Fruit fly (Drosophila melanogaster) whole organism, embryonic: ENCODE measurements around the gene MtnE.

Experiments used
- Awh ChIP-seq: fragments of 200-800 bp; sonication (Bioruptor generic); IDR thresholded peaks from 2 replicates; pipeline ENCODE4, ENCODE4 v1.3.6; 2022; ENCODE audit warnings: missing biosample characterization, missing genetic modification characterization
- C15 ChIP-seq: fragments of 200-800 bp; sonication (Bioruptor generic); IDR thresholded peaks from 3 replicates; pipeline ENCODE4 v1.3.6; 2022; ENCODE audit warnings: missing biosample characterization, missing genetic modification characterization
- CG10431 ChIP-seq: fragments of 200-800 bp; sonication (Bioruptor generic); optimal IDR thresholded peaks from 3 replicates; lab custom pipeline; 2018; ENCODE audit warnings: missing biosample characterization, mild to moderate bottlenecking, missing genetic modification characterization
- CG10462 ChIP-seq: fragments of 200-800 bp; sonication (Bioruptor generic); optimal IDR thresholded peaks from 2 replicates; lab custom pipeline; 2016; ENCODE audit warnings: missing biosample characterization, missing genetic modification characterization
- CG11093 ChIP-seq: fragments of 200-800 bp; sonication (Bioruptor generic); IDR thresholded peaks from 3 replicates; pipeline ENCODE4 v1.3.6; 2022; ENCODE audit warnings: missing biosample characterization, missing genetic modification characterization
- CG11247 ChIP-seq: fragments of 200-800 bp; sonication (Bioruptor generic); IDR thresholded peaks from 2 replicates; pipeline ENCODE4 v1.3.6; 2022; ENCODE audit warnings: missing biosample characterization, missing genetic modification characterization
- CG11456 ChIP-seq: fragments of 200-800 bp; sonication (Bioruptor generic); IDR thresholded peaks from 3 replicates; pipeline ENCODE4 v1.3.6; 2022; ENCODE audit warnings: missing biosample characterization, missing genetic modification characterization
- CG13624 ChIP-seq: fragments of 200-800 bp; sonication (Bioruptor generic); optimal IDR thresholded peaks from 2 replicates; lab custom pipeline; 2016; ENCODE audit warnings: missing biosample characterization, missing genetic modification characterization
- CG14710 ChIP-seq: fragments of 200-800 bp; sonication (Bioruptor generic); optimal IDR thresholded peaks from 3 replicates; lab custom pipeline; 2019; ENCODE audit warnings: missing biosample characterization, mild to moderate bottlenecking, missing genetic modification characterization, moderate library complexity
- CG1529 ChIP-seq: fragments of 200-800 bp; sonication (Bioruptor generic); optimal IDR thresholded peaks from 3 replicates; lab custom pipeline; 2018; ENCODE audit warnings: missing biosample characterization, missing genetic modification characterization
- CG16813 ChIP-seq: fragments of 200-800 bp; sonication (Bioruptor generic); IDR thresholded peaks from 3 replicates; pipeline ENCODE4 v1.3.6; 2022; ENCODE audit warnings: missing biosample characterization, missing genetic modification characterization; ENCODE audit not compliant: partially characterized antibody
- CG17829 ChIP-seq: fragments of 200-800 bp; optimal IDR thresholded peaks from 2 replicates; lab custom pipeline; 2019; ENCODE audit warnings: missing biosample characterization, mild to moderate bottlenecking, missing genetic modification characterization, moderate library complexity
- CG30431 ChIP-seq: fragments of 200-800 bp; sonication (Bioruptor generic); optimal IDR thresholded peaks from 2 replicates; lab custom pipeline; 2017; ENCODE audit warnings: missing biosample characterization, missing genetic modification characterization
- CG31224 ChIP-seq: fragments of 200-800 bp; sonication (Bioruptor generic); IDR thresholded peaks from 2 replicates; pipeline ENCODE4 v1.3.6; 2022; ENCODE audit warnings: missing biosample characterization, missing genetic modification characterization
- CG7271 ChIP-seq: fragments of 200-800 bp; sonication (Bioruptor generic); optimal IDR thresholded peaks from 2 replicates; lab custom pipeline; 2018; ENCODE audit warnings: missing biosample characterization, mild to moderate bottlenecking, missing genetic modification characterization, moderate library complexity
- CG7556 ChIP-seq: fragments of 200-800 bp; sonication (Bioruptor generic); optimal IDR thresholded peaks from 2 replicates; lab custom pipeline; 2017; ENCODE audit warnings: missing biosample characterization, mild to moderate bottlenecking, missing genetic modification characterization
- CG7786 ChIP-seq: fragments of 200-800 bp; sonication (Bioruptor generic); optimal IDR thresholded peaks from 2 replicates; lab custom pipeline; 2016; ENCODE audit warnings: missing biosample characterization, missing genetic modification characterization
- CG8281 ChIP-seq: fragments of 200-800 bp; sonication (Bioruptor generic); optimal IDR thresholded peaks from 2 replicates; lab custom pipeline; 2018; ENCODE audit warnings: missing biosample characterization, mild to moderate bottlenecking, missing genetic modification characterization, moderate library complexity
- CG9817 ChIP-seq: fragments of 200-800 bp; sonication (Bioruptor generic); optimal IDR thresholded peaks from 2 replicates; lab custom pipeline; 2018; ENCODE audit warnings: missing biosample characterization, mild to moderate bottlenecking, missing genetic modification characterization, moderate library complexity
- Chrac-16 ChIP-seq: fragments of 200-800 bp; sonication (Bioruptor generic); optimal IDR thresholded peaks from 3 replicates; lab custom pipeline; 2016; ENCODE audit warnings: missing biosample characterization, missing genetic modification characterization
- Hmr ChIP-seq: fragments of 200-800 bp; sonication (Bioruptor generic); optimal IDR thresholded peaks from 3 replicates; lab custom pipeline; 2017; ENCODE audit warnings: mild to moderate bottlenecking, missing biosample characterization, missing genetic modification reagents, missing genetic modification characterization
- Hr51 ChIP-seq, 2 experiments: fragments of 200-800 bp; sonication (Bioruptor generic); optimal IDR thresholded peaks; 2 replicates in 1 of 2; 3 replicates in 1 of 2; lab custom pipeline; 2016 to 2018; ENCODE audit warnings: missing biosample characterization in 2 of 2, missing genetic modification characterization in 2 of 2, mild to moderate bottlenecking in 1 of 2, moderate library complexity in 1 of 2
- Mes4 ChIP-seq: fragments of 200-800 bp; sonication (Bioruptor generic); optimal IDR thresholded peaks from 2 replicates; lab custom pipeline; 2016; ENCODE audit warnings: missing biosample characterization, missing genetic modification characterization
- Pdp1 ChIP-seq, 2 experiments: fragments of 200-800 bp; sonication (Bioruptor generic); optimal IDR thresholded peaks; 3 replicates each; lab custom pipeline; 2016; ENCODE audit warnings: missing biosample characterization in 2 of 2, missing genetic modification characterization in 2 of 2, mild to moderate bottlenecking in 1 of 2, moderate library complexity in 1 of 2
- Side ChIP-seq: fragments of 200-800 bp; sonication (Bioruptor generic); optimal IDR thresholded peaks from 2 replicates; lab custom pipeline; 2016; ENCODE audit warnings: missing biosample characterization, missing genetic modification characterization
- Ssrp ChIP-seq: fragments of 200-800 bp; sonication (Bioruptor generic); optimal IDR thresholded peaks from 2 replicates; lab custom pipeline; 2018; ENCODE audit warnings: missing biosample characterization, mild to moderate bottlenecking, missing genetic modification characterization, moderate library complexity
- Usf ChIP-seq: fragments of 200-800 bp; sonication (Bioruptor generic); optimal IDR thresholded peaks from 2 replicates; lab custom pipeline; 2017; ENCODE audit warnings: missing genotype, missing biosample characterization, missing genetic modification characterization
- bsh ChIP-seq, 2 experiments: fragments of 200-800 bp; sonication (Bioruptor generic); optimal IDR thresholded peaks; 2 replicates each; lab custom pipeline; 2017 to 2018; ENCODE audit warnings: mild to moderate bottlenecking in 2 of 2, missing biosample characterization in 2 of 2, missing genetic modification characterization in 2 of 2, moderate library complexity in 1 of 2
- chif ChIP-seq, 2 experiments: fragments of 200-800 bp; sonication (Bioruptor generic); optimal IDR thresholded peaks; 3 replicates each; lab custom pipeline; 2016; ENCODE audit warnings: missing biosample characterization in 2 of 2, missing genetic modification characterization in 2 of 2
- crp ChIP-seq, 2 experiments: fragments of 200-800 bp; sonication (Bioruptor generic); optimal IDR thresholded peaks; 2 replicates in 1 of 2; 3 replicates in 1 of 2; lab custom pipeline; 2017; ENCODE audit warnings: missing biosample characterization in 2 of 2, missing genetic modification characterization in 2 of 2, mild to moderate bottlenecking in 1 of 2, moderate library complexity in 1 of 2
- cwo ChIP-seq: fragments of 200-800 bp; sonication (Bioruptor generic); optimal IDR thresholded peaks from 3 replicates; lab custom pipeline; 2017; ENCODE audit warnings: missing biosample characterization, missing genetic modification characterization, mild to moderate bottlenecking, moderate library complexity, missing genetic modification reagents
- da ChIP-seq: fragments of 200-800 bp; sonication (Bioruptor generic); optimal IDR thresholded peaks from 2 replicates; lab custom pipeline; 2016; ENCODE audit warnings: missing biosample characterization, missing genetic modification characterization
- dimm ChIP-seq: fragments of 200-800 bp; sonication (Bioruptor generic); IDR thresholded peaks from 2 replicates; pipeline ENCODE4 v1.3.6; 2022; ENCODE audit warnings: missing biosample characterization, missing genetic modification characterization
- eve ChIP-seq, 2 experiments: fragments of >200 bp; optimal IDR thresholded peaks; 2 replicates each; lab custom pipeline; 2017; ENCODE audit warnings: missing biosample characterization in 2 of 2, missing genetic modification characterization in 2 of 2
- fu2 ChIP-seq: fragments of 200-800 bp; sonication (Bioruptor generic); optimal IDR thresholded peaks from 2 replicates; lab custom pipeline; 2016; ENCODE audit warnings: missing biosample characterization, missing genetic modification characterization
- gfzf ChIP-seq: fragments of 200-800 bp; sonication (Bioruptor generic); optimal IDR thresholded peaks from 2 replicates; lab custom pipeline; 2016; ENCODE audit warnings: missing biosample characterization, mild to moderate bottlenecking, missing genetic modification characterization, moderate library complexity
- grn ChIP-seq: fragments of 200-800 bp; sonication (Bioruptor generic); optimal IDR thresholded peaks from 3 replicates; lab custom pipeline; 2017; ENCODE audit warnings: missing biosample characterization, missing genetic modification characterization
- ham ChIP-seq: fragments of 200-800 bp; sonication (Bioruptor generic); IDR thresholded peaks from 2 replicates; pipeline ENCODE4 v1.3.6; 2022; ENCODE audit warnings: missing biosample characterization, missing genetic modification characterization
- ind ChIP-seq: fragments of 200-800 bp; sonication (Bioruptor generic); optimal IDR thresholded peaks from 3 replicates; lab custom pipeline; 2016; ENCODE audit warnings: missing biosample characterization, missing genetic modification characterization
- jumu ChIP-seq: fragments of 200-800 bp; sonication (Bioruptor generic); optimal IDR thresholded peaks from 3 replicates; lab custom pipeline; 2016; ENCODE audit warnings: missing biosample characterization, missing genetic modification characterization
- sisA ChIP-seq: fragments of 200-800 bp; sonication (Bioruptor generic); IDR thresholded peaks from 2 replicates; pipeline ENCODE4 v1.3.6; 2022; ENCODE audit warnings: missing biosample characterization, missing genetic modification characterization
- sqz ChIP-seq: fragments of 200-800 bp; sonication (Bioruptor generic); optimal IDR thresholded peaks from 3 replicates; lab custom pipeline; 2018; ENCODE audit warnings: missing biosample characterization, mild to moderate bottlenecking, missing genetic modification characterization
- sr ChIP-seq: fragments of 200-800 bp; sonication (Bioruptor generic); IDR thresholded peaks from 3 replicates; pipeline ENCODE4 v1.3.6; 2022; ENCODE audit warnings: missing biosample characterization, missing genetic modification characterization
- tio ChIP-seq: fragments of 200-800 bp; sonication (Bioruptor generic); optimal IDR thresholded peaks from 2 replicates; lab custom pipeline; 2017; ENCODE audit warnings: missing biosample characterization, missing genetic modification characterization, inconsistent platforms
- tll ChIP-seq, 2 experiments: fragments of 200-800 bp in 1 of 2; fragments of >200 bp in 1 of 2; sonication (Bioruptor generic) in 1 of 2; optimal IDR thresholded peaks; 2 replicates each; lab custom pipeline; 2017 to 2019; ENCODE audit warnings: missing biosample characterization in 2 of 2, missing genetic modification characterization in 2 of 2, mild to moderate bottlenecking in 1 of 2, moderate library complexity in 1 of 2
- toy ChIP-seq: fragments of 200-800 bp; sonication (Bioruptor generic); IDR thresholded peaks from 2 replicates; pipeline ENCODE4 v1.3.6; 2022; ENCODE audit warnings: missing biosample characterization, missing genetic modification characterization
- ttk ChIP-seq: fragments of 200-800 bp; sonication (Bioruptor generic); IDR thresholded peaks from 2 replicates; pipeline ENCODE4 v2.1.2; 2022; ENCODE audit warnings: missing biosample characterization, missing genetic modification characterization
- tup ChIP-seq: fragments of 200-800 bp; sonication (Bioruptor generic); optimal IDR thresholded peaks from 2 replicates; lab custom pipeline; 2016; ENCODE audit warnings: missing biosample characterization, mild to moderate bottlenecking, missing genetic modification characterization, moderate library complexity

MtnE gene

DNA sequence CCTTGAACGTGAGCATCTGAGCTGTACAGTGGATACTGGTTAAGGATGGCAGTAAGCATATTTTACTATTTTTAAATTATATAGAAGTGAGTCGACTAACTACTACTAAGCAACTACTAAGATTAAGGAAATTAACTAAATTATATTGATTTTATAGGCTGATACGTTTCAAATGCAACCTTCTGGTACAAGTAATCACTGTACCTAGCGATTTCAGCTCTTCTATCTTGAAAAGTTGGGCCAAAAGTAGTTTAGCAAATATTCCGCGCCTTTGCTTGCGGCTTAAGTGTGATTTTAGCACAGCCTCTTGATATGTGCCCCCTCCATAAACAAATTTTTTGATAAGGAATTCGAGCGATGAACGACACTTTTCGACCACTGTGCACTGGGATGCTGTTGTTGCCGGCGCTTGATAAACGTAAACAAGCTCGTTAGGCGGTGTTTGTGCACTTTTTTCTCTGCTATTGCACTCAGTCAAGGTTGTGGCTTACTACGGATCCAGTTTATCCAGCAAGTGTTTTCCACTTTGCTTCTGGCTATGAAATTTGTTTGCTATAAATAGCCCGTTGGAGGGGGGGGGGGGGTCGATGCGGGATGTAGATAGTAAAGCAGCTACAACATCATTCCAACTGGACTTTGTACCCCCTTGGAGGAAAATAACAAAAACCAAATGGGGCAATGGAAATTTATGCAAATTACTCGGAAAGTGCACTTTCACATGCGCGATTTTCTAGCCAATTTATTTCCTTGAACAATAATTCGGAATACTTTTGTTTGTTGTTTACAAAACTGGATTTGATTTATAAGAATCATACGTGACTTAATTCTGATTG is 22.0 kb upstream of the MtnE start (continued):
- TF ChIP-seq ttk (peak; percentile 66), jumu (GFP tag; lab: Kevin White, UChicago) (no peak), fu2 (peak; percentile 7), CG8281 (tag; lab: Kevin White, UChicago) (no peak), ham (0 out of 2 replicates have a peak, but pooled peaks have one; percentile 24), CG10431 (GFP tag; lab: Kevin White, UChicago) (peak; percentile 68), grn (GFP tag; lab: Kevin White, UChicago) (no peak), Pdp1 (GFP tag; optimal IDR thresholded peaks at IDR 0.05; lab: Kevin White, UChicago) (peak in 1 of 2 experiments; percentile 1), crp (GFP tag; optimal IDR thresholded peaks at IDR 0.05; lab: Kevin White, UChicago) (no peak), ind (GFP tag; lab: Kevin White, UChicago) (peak; percentile 65), chif (GFP tag; optimal IDR thresholded peaks at IDR 0.05; lab: Kevin White, UChicago) (no peak), bsh (GFP tag; optimal IDR thresholded peaks at IDR 0.05; lab: Kevin White, UChicago) (peak; percentile 15 to 78), sqz (GFP tag; lab: Kevin White, UChicago) (peak; percentile 7), C15 (GFP tag; lab: Robert Waterston, UW) (0 out of 3 replicates have a peak, but pooled peaks have one; percentile 54), tll (GFP tag; optimal IDR thresholded peaks at IDR 0.05; lab: Kevin White, UChicago) (no peak), Hr51 (GFP tag; optimal IDR thresholded peaks at IDR 0.05; lab: Kevin White, UChicago) (peak in 1 of 2 experiments; percentile 75), Usf (peak; percentile 35), dimm (peak; percentile 67), sr (GFP tag; lab: Robert Waterston, UW) (no peak), CG31224 (peak; percentile 79), gfzf (GFP tag; lab: Kevin White, UChicago) (no peak), eve (GFP tag; optimal IDR thresholded peaks at IDR 0.05; lab: Kevin White, UChicago) (no peak), tio (GFP tag; lab: Kevin White, UChicago) (peak; percentile 61), CG7556 (GFP tag; lab: Kevin White, UChicago) (peak; percentile 73), CG11456 (peak; percentile 74), toy (GFP tag; lab: Robert Waterston, UW) (peak; percentile 66), CG11093 (GFP tag; lab: Robert Waterston, UW) (no peak; the same call in 1 of the 3 replicates), Chrac-16 (GFP tag; lab: Kevin White, UChicago) (peak; percentile 55), CG14710 (tag; lab: Kevin White, UChicago) (peak; percentile 18), Side (GFP tag; lab: Kevin White, UChicago) (no peak), Awh (GFP tag; lab: Robert Waterston, UW) (peak; percentile 70), CG10462 (peak; percentile 21), CG7271 (tag; lab: Kevin White, UChicago) (no peak), CG9817 (tag; lab: Kevin White, UChicago) (peak; percentile 35), CG1529 (GFP tag; lab: Kevin White, UChicago) (no peak), CG11247 (peak; percentile 79), tup (GFP tag; lab: Kevin White, UChicago) (no peak), CG17829 (tag; lab: Kevin White, UChicago) (peak; percentile 41), sisA (GFP tag; lab: Robert Waterston, UW) (peak; percentile 74), da (GFP tag; lab: Kevin White, UChicago) (no peak), Mes4 (GFP tag; lab: Kevin White, UChicago) (no peak), CG30431 (GFP tag; lab: Kevin White, UChicago) (peak; percentile 52), Ssrp (tag; lab: Kevin White, UChicago) (peak; percentile 55), CG16813 (no peak), CG7786 (no peak), cwo (GFP tag; lab: Kevin White, UChicago) (peak; percentile 78), CG13624 (peak; percentile 54), Hmr (GFP tag; lab: Kevin White, UChicago) (peak; percentile 59)
